Worm (Caenorhabditis elegans): ENCODE measurements around the gene Y54F10AM.15.

ce11 chrIII:2482754-2483153, 45.7 kb downstream of the Y54F10AM.15 start:
- TF ChIP-seq lin-35 (GFP tag; optimal IDR thresholded peaks at IDR 0.05), result no peak
- no peak for TF ChIP-seq blmp-1 (tag; optimal IDR thresholded peaks at IDR 0.05)
- TF ChIP-seq fkh-10 (GFP tag; optimal IDR thresholded peaks at IDR 0.05), result no peak
- TF ChIP-seq ceh-8 (GFP tag; optimal IDR thresholded peaks at IDR 0.05), result no peak
- no peak for TF ChIP-seq nhr-11 (tag; optimal IDR thresholded peaks at IDR 0.05)
- TF ChIP-seq ztf-11 (tag; optimal IDR thresholded peaks at IDR 0.05), result no peak
- TF ChIP-seq pqm-1 (tag; optimal IDR thresholded peaks at IDR 0.05), result no peak
- TF ChIP-seq rnt-1 (tag; optimal IDR thresholded peaks at IDR 0.05), result no peak
- TF ChIP-seq lin-39 (tag; optimal IDR thresholded peaks at IDR 0.05), result no peak
- TF ChIP-seq egl-27 (tag; optimal IDR thresholded peaks at IDR 0.05), result no peak

Measured in whole organism, L1 larva.